Fruit fly (Drosophila melanogaster): ENCODE data around the gene ush.
A peak's percentile ranks its signal among the peaks of the same experiment; 100 is the strongest.

The ush gene

DNA sequence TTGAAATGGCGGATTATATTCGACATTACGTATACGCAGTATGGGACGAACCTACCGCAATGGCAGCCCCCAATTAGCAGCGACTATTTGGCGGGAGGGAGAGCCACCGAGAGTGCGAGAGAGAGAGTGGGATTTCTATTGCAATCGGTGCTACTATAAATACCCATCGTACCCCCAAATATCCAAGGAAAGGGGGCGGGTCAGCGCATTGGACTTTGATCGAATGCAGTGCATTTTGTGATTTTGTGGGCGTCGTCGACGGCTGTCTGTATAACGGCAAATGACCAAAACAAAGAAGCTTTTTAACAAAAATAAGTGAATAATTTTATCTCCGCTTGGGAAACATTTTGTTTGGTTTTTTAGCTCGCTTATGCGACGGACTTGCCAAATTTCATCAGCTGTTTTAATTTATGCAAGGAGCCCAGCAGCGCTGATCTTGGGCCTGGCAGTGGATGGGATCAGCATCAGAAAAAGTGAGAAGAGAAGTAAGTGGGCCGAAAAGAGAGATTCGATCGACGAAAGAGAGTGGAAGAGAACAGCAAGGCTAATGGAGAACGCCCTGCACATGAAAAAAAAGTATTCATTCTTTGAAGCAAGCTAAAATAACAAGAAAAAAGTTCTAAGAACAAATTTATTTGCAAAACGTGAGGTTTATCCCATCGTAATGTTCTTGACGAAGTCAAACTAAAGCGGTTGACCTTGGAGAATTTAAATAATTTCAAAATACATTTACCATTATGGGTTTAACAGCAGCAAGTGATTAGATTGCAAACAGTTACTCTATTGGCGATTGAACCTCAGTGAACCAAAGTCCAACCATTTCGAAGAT, 11.9 kb downstream of the ush start (continued):
- TF ChIP-seq fd59A (GFP tag; optimal IDR thresholded peaks at IDR 0.05) (peak; percentile 13), fd85E (GFP tag; optimal IDR thresholded peaks at IDR 0.05) (no peak), CG4318 (GFP tag; optimal IDR thresholded peaks at IDR 0.05) (no peak), CG8632 (GFP tag; optimal IDR thresholded peaks at IDR 0.05) (peak; percentile 45), CG8319 (GFP tag; optimal IDR thresholded peaks at IDR 0.05) (peak; percentile 48), pdm3 (GFP tag; optimal IDR thresholded peaks at IDR 0.05) (peak; percentile 68), acj6 (GFP tag; optimal IDR thresholded peaks at IDR 0.05) (peak; percentile 74), dac (GFP tag; optimal IDR thresholded peaks at IDR 0.05) (no peak), CG10669 (GFP tag; optimal IDR thresholded peaks at IDR 0.05) (peak; percentile 57), Eip75B (GFP tag; optimal IDR thresholded peaks at IDR 0.05) (peak; percentile 75), CG16779 (tag; optimal IDR thresholded peaks at IDR 0.05) (peak; percentile 6), Sox15 (GFP tag; optimal IDR thresholded peaks at IDR 0.05) (peak; percentile 60), Hr38 (GFP tag; optimal IDR thresholded peaks at IDR 0.05) (no peak), CG6163 (GFP tag; IDR thresholded peaks at IDR 0.05) (no peak; the same call in 2 of the 3 replicates), CG8119 (GFP tag; IDR thresholded peaks at IDR 0.05) (peak; percentile 42; the same call in 2 of the 3 replicates), svp (GFP tag) (no peak), Hr39 (GFP tag; optimal IDR thresholded peaks at IDR 0.05) (peak; percentile 70), CG32006 (GFP tag; optimal IDR thresholded peaks at IDR 0.05) (peak; percentile 10), Gug (GFP tag; IDR thresholded peaks at IDR 0.05) (no peak), Eip93F (GFP tag; optimal IDR thresholded peaks at IDR 0.05) (no peak), net (GFP tag; optimal IDR thresholded peaks at IDR 0.05) (peak; percentile 55), esn (GFP tag; optimal IDR thresholded peaks at IDR 0.05) (peak; percentile 76), CG6792 (GFP tag; optimal IDR thresholded peaks at IDR 0.05) (peak; percentile 68), Sox102F (GFP tag; optimal IDR thresholded peaks at IDR 0.05) (peak; percentile 58)

DNA sequence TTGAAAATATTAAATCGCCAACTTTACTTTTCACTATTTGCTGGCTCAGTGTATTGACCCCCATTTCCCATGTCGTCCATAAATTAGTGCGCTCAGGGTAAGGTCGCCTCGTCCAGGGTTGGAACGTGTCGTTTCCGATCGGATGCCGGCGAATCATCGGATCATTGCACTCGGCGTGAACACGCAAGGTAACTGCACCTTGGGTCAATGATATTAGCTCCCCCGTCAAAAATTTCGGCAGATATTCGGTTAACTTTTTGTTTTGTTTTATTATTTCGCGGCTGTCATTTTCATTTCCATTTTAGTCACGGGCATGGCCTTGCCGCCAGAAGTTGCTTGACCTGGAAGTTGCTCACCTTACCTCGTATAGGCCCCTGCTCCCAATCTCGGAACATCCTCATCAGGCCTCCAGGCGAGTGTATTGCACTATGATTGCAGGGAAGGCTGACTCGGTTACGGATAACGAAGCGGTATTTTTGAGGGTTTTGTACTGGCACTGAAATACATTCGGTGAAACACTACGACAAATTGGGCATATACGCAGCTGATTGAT, 12.6 kb downstream of the ush start:
- TF ChIP-seq svp (GFP tag) (peak; percentile 86), CG31627 (GFP tag; optimal IDR thresholded peaks at IDR 0.05) (no peak), Eip75B (GFP tag; optimal IDR thresholded peaks at IDR 0.05) (peak; percentile 17), CG8119 (GFP tag; IDR thresholded peaks at IDR 0.05) (0 out of 3 replicates have a peak, but pooled peaks have one; percentile 10), CG8632 (GFP tag; optimal IDR thresholded peaks at IDR 0.05) (peak; percentile 28), CG10669 (GFP tag; optimal IDR thresholded peaks at IDR 0.05) (peak; percentile 16), lz (GFP tag; optimal IDR thresholded peaks at IDR 0.05) (peak; percentile 14), Blimp-1 (GFP tag; optimal IDR thresholded peaks at IDR 0.05) (peak; percentile 2), CG6792 (GFP tag; optimal IDR thresholded peaks at IDR 0.05) (no peak), CG10631 (GFP tag; optimal IDR thresholded peaks at IDR 0.05) (peak; percentile 21), net (GFP tag; optimal IDR thresholded peaks at IDR 0.05) (no peak)

DNA sequence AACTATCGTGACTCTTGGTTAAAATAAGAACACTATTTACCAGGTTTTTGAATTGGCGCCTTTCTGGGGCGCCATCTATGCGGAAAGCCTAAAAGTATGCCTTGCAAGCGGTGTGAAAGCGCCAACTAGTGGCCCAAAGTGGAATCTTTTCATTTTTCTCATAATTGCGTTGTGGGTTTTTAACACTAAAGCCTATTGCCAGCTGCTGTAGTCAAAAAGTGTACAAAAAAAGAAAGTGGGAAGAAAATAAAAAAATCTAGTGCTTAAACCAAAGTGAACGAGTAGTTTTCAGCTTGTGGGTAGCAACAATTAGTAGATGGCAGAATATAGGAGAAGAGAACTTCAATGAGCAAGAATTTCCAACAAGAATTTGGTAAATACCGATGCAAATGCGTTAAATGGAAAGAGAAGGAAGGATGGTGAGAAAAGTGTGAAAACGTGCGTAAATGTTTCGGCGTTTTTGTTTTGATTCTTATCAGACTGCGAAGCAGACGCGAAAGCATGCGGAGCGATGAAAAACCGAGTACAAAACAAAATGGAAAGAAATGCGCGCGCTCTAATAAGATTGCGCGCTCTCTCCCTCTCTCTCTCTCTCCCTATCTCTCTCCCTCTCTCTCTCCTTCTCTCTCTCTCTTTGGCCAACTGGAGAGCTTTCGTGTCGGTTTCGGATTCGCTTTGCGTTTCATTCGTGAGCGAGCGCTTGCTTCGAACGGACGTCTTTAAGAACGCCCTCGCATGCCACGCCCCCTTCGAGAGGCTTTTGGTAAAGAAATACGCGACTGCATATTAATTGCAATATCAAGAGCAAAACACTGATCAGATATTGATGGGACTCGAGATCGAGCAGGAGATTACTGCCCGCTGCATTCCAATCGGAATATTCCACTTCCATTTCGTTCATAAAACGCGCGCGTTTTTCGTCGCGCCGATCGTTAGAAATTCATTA, 14.4 kb downstream of the ush start:
- peak; percentile 79 for TF ChIP-seq cyc (GFP tag; optimal IDR thresholded peaks at IDR 0.05)
- TF ChIP-seq CG9139 (GFP tag; optimal IDR thresholded peaks at IDR 0.05): peak; percentile 81
- TF ChIP-seq CG11902 (GFP tag; optimal IDR thresholded peaks at IDR 0.05): peak; percentile 40
- peak; percentile 83 for TF ChIP-seq CG31627 (GFP tag; optimal IDR thresholded peaks at IDR 0.05)
- peak; percentile 54 for TF ChIP-seq Sox14 (GFP tag; optimal IDR thresholded peaks at IDR 0.05)
- TF ChIP-seq CG3032 (tag; optimal IDR thresholded peaks at IDR 0.05): peak; percentile 56
- peak; percentile 41 to 42 for TF ChIP-seq salr (GFP tag; optimal IDR thresholded peaks at IDR 0.05)
- TF ChIP-seq Hr39 (GFP tag; optimal IDR thresholded peaks at IDR 0.05): peak; percentile 74
- peak; percentile 25 for TF ChIP-seq Eip93F (GFP tag; optimal IDR thresholded peaks at IDR 0.05)
- peak; percentile 69 for TF ChIP-seq Lpt (GFP tag; optimal IDR thresholded peaks at IDR 0.05)
- peak; percentile 50 for TF ChIP-seq Ets96B (tag; optimal IDR thresholded peaks at IDR 0.05)
- peak; percentile 49 for TF ChIP-seq Smox (GFP tag; optimal IDR thresholded peaks at IDR 0.05)
- no peak for TF ChIP-seq fd59A (GFP tag; optimal IDR thresholded peaks at IDR 0.05)
- TF ChIP-seq esn (GFP tag; optimal IDR thresholded peaks at IDR 0.05): peak; percentile 62
- TF ChIP-seq CG10631 (GFP tag; optimal IDR thresholded peaks at IDR 0.05): peak; percentile 39
- peak; percentile 26 for TF ChIP-seq spab (GFP tag; optimal IDR thresholded peaks at IDR 0.05)
- TF ChIP-seq CG11294 (GFP tag; IDR thresholded peaks at IDR 0.05): peak; percentile 60; the same call in 1 of the 2 replicates
- peak; percentile 55 for TF ChIP-seq CG6808 (GFP tag; optimal IDR thresholded peaks at IDR 0.05)
- peak; percentile 74 for TF ChIP-seq CG3919 (GFP tag; optimal IDR thresholded peaks at IDR 0.05)
- TF ChIP-seq fd85E (GFP tag; optimal IDR thresholded peaks at IDR 0.05): peak; percentile 33
- peak; percentile 61 for TF ChIP-seq CG8632 (GFP tag; optimal IDR thresholded peaks at IDR 0.05)
- TF ChIP-seq Hr38 (GFP tag; optimal IDR thresholded peaks at IDR 0.05): no peak
- TF ChIP-seq achi (GFP tag; optimal IDR thresholded peaks at IDR 0.05): peak; percentile 37
- peak; percentile 49 for TF ChIP-seq Eip75B (GFP tag; optimal IDR thresholded peaks at IDR 0.05)
